Fruit fly (Drosophila melanogaster): ENCODE measurements around the gene CG4281.

The CG4281 gene

dm6 chrX:2065073-2065472 lies at the start of gene CG4281:
Gene CG4281 (minus strand): TSS chrX:2065142.
- TF ChIP-seq h (GFP tag; optimal IDR thresholded peaks at IDR 0.05) = peak; percentile 29
- TF ChIP-seq fru (GFP tag; optimal IDR thresholded peaks at IDR 0.05) = peak; percentile 2
- peak; percentile 58 for TF ChIP-seq woc (GFP tag; optimal IDR thresholded peaks at IDR 0.05)
- TF ChIP-seq sage (GFP tag; optimal IDR thresholded peaks at IDR 0.05) = no peak
- peak; percentile 6 for TF ChIP-seq Sp1 (GFP tag; optimal IDR thresholded peaks at IDR 0.05)
- peak; percentile 83 for TF ChIP-seq Myc (optimal IDR thresholded peaks at IDR 0.05)

DNA sequence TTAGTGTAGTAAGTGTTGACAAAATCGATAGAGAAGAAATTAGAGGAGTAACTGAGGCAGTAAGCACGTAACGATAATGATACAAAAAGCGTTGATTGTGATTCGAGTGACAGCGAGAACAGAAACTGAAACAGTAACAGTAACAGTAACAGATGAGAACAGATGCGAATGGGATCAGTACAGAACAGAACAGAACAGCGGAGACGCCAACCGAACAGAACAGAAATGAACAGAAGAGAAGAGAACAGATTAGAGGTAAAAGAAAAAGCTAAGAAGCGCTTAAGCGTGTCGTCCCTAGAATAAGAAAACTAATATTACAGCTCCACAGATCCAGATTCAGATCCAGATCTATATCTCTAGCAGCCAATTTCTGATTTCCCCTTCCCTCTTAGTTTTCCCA lies 47.7 kb upstream of the CG4281 start:
- TF ChIP-seq usp (GFP tag; optimal IDR thresholded peaks at IDR 0.05) = no peak
- TF ChIP-seq Myc (optimal IDR thresholded peaks at IDR 0.05) = peak; percentile 74

DNA sequence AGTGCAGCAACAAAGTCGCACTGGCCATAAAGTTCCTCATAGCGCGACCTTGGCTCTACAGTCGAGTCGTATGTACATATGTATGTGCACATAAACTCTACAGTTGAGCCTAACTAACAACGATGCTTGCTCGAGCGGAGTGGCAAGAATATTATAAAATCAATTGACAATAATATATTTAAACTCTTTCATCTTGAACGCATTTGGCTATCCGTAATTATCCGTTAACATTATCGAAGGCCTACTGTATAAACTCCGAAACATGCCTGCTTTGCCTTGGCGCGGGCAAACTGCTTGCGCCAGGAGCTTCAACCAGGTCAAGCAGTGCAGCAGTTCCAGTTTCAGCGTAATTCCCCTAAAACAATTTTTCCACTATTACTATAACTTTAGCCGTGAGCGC lies 43.7 kb upstream of the CG4281 start:
- TF ChIP-seq Dif (GFP tag; optimal IDR thresholded peaks at IDR 0.05; ENCODE audit: partially characterized antibody) (no peak), sv (GFP tag; optimal IDR thresholded peaks at IDR 0.05) (no peak), Dfd (GFP tag; optimal IDR thresholded peaks at IDR 0.05) (no peak), Mio (GFP tag; optimal IDR thresholded peaks at IDR 0.05) (no peak), brk (GFP tag; optimal IDR thresholded peaks at IDR 0.05) (no peak), jim (GFP tag; optimal IDR thresholded peaks at IDR 0.05) (no peak), h (GFP tag; optimal IDR thresholded peaks at IDR 0.05) (no peak), CG9705 (GFP tag; optimal IDR thresholded peaks at IDR 0.05) (no peak), usp (GFP tag; optimal IDR thresholded peaks at IDR 0.05) (no peak), tai (GFP tag; optimal IDR thresholded peaks at IDR 0.05) (no peak), Abd-B (GFP tag; optimal IDR thresholded peaks at IDR 0.05) (no peak), Sp1 (GFP tag; optimal IDR thresholded peaks at IDR 0.05) (no peak), OdsH (GFP tag; optimal IDR thresholded peaks at IDR 0.05) (no peak)

- TF ChIP-seq N (GFP tag; optimal IDR thresholded peaks at IDR 0.05) (no peak), CrebA (GFP tag; optimal IDR thresholded peaks at IDR 0.05; ENCODE audit: borderline replicate concordance) (no peak), Hr83 (GFP tag; optimal IDR thresholded peaks at IDR 0.05; ENCODE audit: poor library complexity, severe bottlenecking) (no peak), Abd-B (GFP tag; optimal IDR thresholded peaks at IDR 0.05) (no peak), rgr (GFP tag; optimal IDR thresholded peaks at IDR 0.05) (no peak), CG9705 (GFP tag; optimal IDR thresholded peaks at IDR 0.05) (no peak), OdsH (GFP tag; optimal IDR thresholded peaks at IDR 0.05) (no peak), pan (optimal IDR thresholded peaks at IDR 0.05) (no peak), HLH106 (tag; optimal IDR thresholded peaks at IDR 0.05) (no peak), foxo (GFP tag; optimal IDR thresholded peaks at IDR 0.05) (no peak)
Measured at dm6 chrX:2107782-2108409, 43.0 kb upstream of the CG4281 start.

dm6 chrX:2106367-2106766 lies 41.4 kb upstream of the CG4281 start:
- TF ChIP-seq CG32264 (GFP tag; optimal IDR thresholded peaks at IDR 0.05) (no peak), pan (optimal IDR thresholded peaks at IDR 0.05) (no peak), ey (GFP tag; optimal IDR thresholded peaks at IDR 0.05) (no peak), lola (GFP tag; optimal IDR thresholded peaks at IDR 0.05) (no peak), Abd-B (GFP tag; optimal IDR thresholded peaks at IDR 0.05) (no peak), rgr (GFP tag; optimal IDR thresholded peaks at IDR 0.05) (no peak), dsf (GFP tag; optimal IDR thresholded peaks at IDR 0.05; ENCODE audit: borderline replicate concordance) (no peak), Hr83 (GFP tag; optimal IDR thresholded peaks at IDR 0.05; ENCODE audit: poor library complexity, severe bottlenecking) (no peak), OdsH (GFP tag; optimal IDR thresholded peaks at IDR 0.05) (no peak), br (GFP tag; optimal IDR thresholded peaks at IDR 0.05) (no peak), foxo (GFP tag; optimal IDR thresholded peaks at IDR 0.05) (no peak), Jra (GFP tag; optimal IDR thresholded peaks at IDR 0.05) (no peak), psq (GFP tag; optimal IDR thresholded peaks at IDR 0.05) (no peak), brk (GFP tag; optimal IDR thresholded peaks at IDR 0.05) (no peak), fru (GFP tag; optimal IDR thresholded peaks at IDR 0.05) (no peak)

- no peak for TF ChIP-seq psq (GFP tag; optimal IDR thresholded peaks at IDR 0.05)
- no peak for TF ChIP-seq brk (GFP tag; optimal IDR thresholded peaks at IDR 0.05)
- no peak for TF ChIP-seq Sp1 (GFP tag; optimal IDR thresholded peaks at IDR 0.05)
- no peak for TF ChIP-seq jim (GFP tag; optimal IDR thresholded peaks at IDR 0.05)
Measured at dm6 chrX:2104365-2104764, 39.4 kb upstream of the CG4281 start.
